Worm (Caenorhabditis elegans) whole organism, early embryonic: ENCODE measurements around the gene bgnt-1.1.

ENCODE experiments used
- B0310.2 ChIP-seq: sonication (generic microtip); optimal IDR thresholded peaks from 2 replicates; lab custom pipeline; 2016; ENCODE audit warnings: mild to moderate bottlenecking, missing genetic modification characterization, missing compliant biosample characterization
- F13C5.2 ChIP-seq: sonication (generic microtip); optimal IDR thresholded peaks from 2 replicates; lab custom pipeline; 2017; ENCODE audit warnings: mild to moderate bottlenecking, missing genetic modification characterization, inconsistent platforms, missing compliant biosample characterization
- aly-1 ChIP-seq: sonication (generic microtip); optimal IDR thresholded peaks from 2 replicates; lab custom pipeline; 2016; ENCODE audit warnings: missing genetic modification characterization, missing compliant biosample characterization
- ama-1 ChIP-seq: fragments of 150-350 bp; optimal IDR thresholded peaks from 2 replicates; lab custom pipeline; 2014
- ceh-13 ChIP-seq: fragments of 200-800 bp; sonication (Bioruptor generic); optimal IDR thresholded peaks from 2 replicates; lab custom pipeline; 2018; ENCODE audit warnings: mild to moderate bottlenecking, missing genetic modification characterization, missing compliant biosample characterization
- ceh-36 ChIP-seq: sonication (generic microtip); optimal IDR thresholded peaks from 2 replicates; lab custom pipeline; 2016; ENCODE audit warnings: missing genetic modification characterization, inconsistent platforms, missing compliant biosample characterization
- ets-7 ChIP-seq: sonication (generic microtip); optimal IDR thresholded peaks from 2 replicates; lab custom pipeline; 2016; ENCODE audit warnings: missing genotype, missing genetic modification characterization, missing compliant biosample characterization
- flt-1 ChIP-seq: fragments of 200-800 bp; sonication (Bioruptor generic); IDR thresholded peaks from 2 replicates; pipeline ENCODE4 v1.3.6; 2022; ENCODE audit warnings: missing genetic modification characterization, missing compliant biosample characterization
- hmbx-1 ChIP-seq: sonication (generic microtip); optimal IDR thresholded peaks from 2 replicates; lab custom pipeline; 2016; ENCODE audit warnings: mild to moderate bottlenecking, missing genetic modification characterization, missing compliant biosample characterization
- hmg-4 ChIP-seq: fragments of 200-800 bp; sonication (Bioruptor generic); optimal IDR thresholded peaks from 2 replicates; lab custom pipeline; 2018; ENCODE audit warnings: mild to moderate bottlenecking, missing genetic modification characterization, missing compliant biosample characterization
- hnd-1 ChIP-seq: sonication (generic microtip); optimal IDR thresholded peaks from 2 replicates; lab custom pipeline; 2016; ENCODE audit warnings: missing genetic modification characterization, missing compliant biosample characterization
- pes-1 ChIP-seq: fragments of 200-800 bp; sonication (Bioruptor generic); IDR thresholded peaks from 2 replicates; pipeline ENCODE4 v1.3.6; 2022; ENCODE audit warnings: missing genetic modification reagents, missing genetic modification characterization, missing compliant biosample characterization
- scrt-1 ChIP-seq: fragments of 200-800 bp; sonication (Bioruptor generic); IDR thresholded peaks from 2 replicates; pipeline ENCODE4 v1.3.6; 2022; ENCODE audit warnings: missing genetic modification characterization, missing compliant biosample characterization
- sea-1 ChIP-seq: fragments of 200-800 bp; sonication (Bioruptor generic); conservative IDR thresholded peaks from 2 replicates; pipeline ENCODE4 v1.3.6; 2022; ENCODE audit warnings: missing genetic modification characterization, missing compliant biosample characterization
- tbx-11 ChIP-seq: fragments of 200-800 bp; sonication (Bioruptor generic); IDR thresholded peaks from 2 replicates; pipeline ENCODE4 v1.3.6; 2022; ENCODE audit warnings: missing genetic modification characterization, missing compliant biosample characterization
- tbx-37 ChIP-seq: fragments of 200-800 bp; sonication (Bioruptor generic); conservative IDR thresholded peaks from 2 replicates; pipeline ENCODE4 v1.3.6; 2022; ENCODE audit warnings: missing genetic modification reagents, missing genetic modification characterization, missing compliant biosample characterization
- tra-4 ChIP-seq: sonication (generic microtip); optimal IDR thresholded peaks from 2 replicates; lab custom pipeline; 2017; ENCODE audit warnings: missing genetic modification characterization, missing compliant biosample characterization

bgnt-1.1 gene

ce11 chrIV:10513266-10513665 is 40.7 kb downstream of the bgnt-1.1 start:
- TF ChIP-seq ets-7 (tag; lab: Kevin White, UChicago) = no peak
- TF ChIP-seq tbx-37 (GFP tag; lab: Robert Waterston, UW) = no peak
- TF ChIP-seq ceh-13 (GFP tag; lab: Kevin White, UChicago) = no peak
- no peak for TF ChIP-seq flt-1

- TF ChIP-seq ceh-13 (GFP tag; lab: Kevin White, UChicago) = no peak
- no peak for TF ChIP-seq ets-7 (tag; lab: Kevin White, UChicago)
- no peak for TF ChIP-seq tbx-37 (GFP tag; lab: Robert Waterston, UW)
- no peak for TF ChIP-seq ama-1 (lab: Kevin White, UChicago)
- no peak for TF ChIP-seq hmg-4 (GFP tag; lab: Kevin White, UChicago)
These were observed 42.5 kb downstream of the bgnt-1.1 start, which contains the start of gene C02F4.4 for ce11 chrIV:10515128-10515527. C02F4.4 (minus strand) TSS chrIV:10515228.

- no peak for TF ChIP-seq hmg-4 (GFP tag; lab: Kevin White, UChicago)
- TF ChIP-seq pes-1 (GFP tag; lab: Robert Waterston, UW) = no peak
- no peak for TF ChIP-seq ama-1 (lab: Kevin White, UChicago)
- no peak for TF ChIP-seq sea-1 (GFP tag; lab: Robert Waterston, UW)
These were observed 46.1 kb downstream of the bgnt-1.1 start for ce11 chrIV:10518652-10519051.

ce11 chrIV:10521106-10521505 is 48.5 kb downstream of the bgnt-1.1 start, which contains the start of gene cal-4:
cal-4 (plus strand) TSS chrIV:10521406.
- TF ChIP-seq ets-7 (tag; lab: Kevin White, UChicago) (no peak), ceh-36 (tag; lab: Kevin White, UChicago) (no peak), B0310.2 (tag; lab: Kevin White, UChicago) (no peak), tbx-11 (no peak), pes-1 (GFP tag; lab: Robert Waterston, UW) (no peak), scrt-1 (no peak), hnd-1 (tag; lab: Kevin White, UChicago) (no peak), ceh-13 (GFP tag; lab: Kevin White, UChicago) (no peak), hmg-4 (GFP tag; lab: Kevin White, UChicago) (no peak), flt-1 (no peak), hmbx-1 (tag; lab: Kevin White, UChicago) (no peak), aly-1 (no peak), tra-4 (tag; lab: Kevin White, UChicago) (no peak), tbx-37 (GFP tag; lab: Robert Waterston, UW) (no peak), ama-1 (lab: Kevin White, UChicago) (no peak), sea-1 (GFP tag; lab: Robert Waterston, UW) (no peak), F13C5.2 (tag; lab: Kevin White, UChicago) (no peak)

- TF ChIP-seq tra-4 (tag; lab: Kevin White, UChicago) (no peak), B0310.2 (tag; lab: Kevin White, UChicago) (no peak), pes-1 (GFP tag; lab: Robert Waterston, UW) (no peak), flt-1 (no peak), ama-1 (lab: Kevin White, UChicago) (no peak), scrt-1 (no peak), ets-7 (tag; lab: Kevin White, UChicago) (no peak), aly-1 (no peak), tbx-11 (no peak), F13C5.2 (tag; lab: Kevin White, UChicago) (no peak), ceh-36 (tag; lab: Kevin White, UChicago) (no peak), tbx-37 (GFP tag; lab: Robert Waterston, UW) (no peak), hmg-4 (GFP tag; lab: Kevin White, UChicago) (no peak), sea-1 (GFP tag; lab: Robert Waterston, UW) (no peak), hnd-1 (tag; lab: Kevin White, UChicago) (no peak), ceh-13 (GFP tag; lab: Kevin White, UChicago) (no peak), hmbx-1 (tag; lab: Kevin White, UChicago) (no peak)
These were observed 51.7 kb downstream of the bgnt-1.1 start, which contains the start of gene C02F4.5 for ce11 chrIV:10524095-10524829. C02F4.5 (minus strand) TSS chrIV:10524145.
